Worm (Caenorhabditis elegans) whole organism, midembryonic: ENCODE data around the gene F58A6.1.

Experiments
- T22C8.4 ChIP-seq: fragments of 200-800 bp; sonication (Bioruptor generic); IDR thresholded peaks from 2 replicates; pipeline ENCODE4 v1.3.6; 2022; ENCODE audit warnings: missing genetic modification characterization, missing compliant biosample characterization
- cog-1 ChIP-seq: sonication (generic microtip); optimal IDR thresholded peaks from 2 replicates; lab custom pipeline; 2016; ENCODE audit warnings: missing genetic modification characterization, missing compliant biosample characterization
- flt-1 ChIP-seq: fragments of 200-800 bp; sonication (Bioruptor generic); IDR thresholded peaks from 2 replicates; pipeline ENCODE4 v1.3.6; 2022; ENCODE audit warnings: missing genetic modification characterization, missing compliant biosample characterization
- klf-2 ChIP-seq: fragments of 200-800 bp; sonication (Bioruptor generic); conservative IDR thresholded peaks from 2 replicates; pipeline ENCODE4 v1.3.6; 2022; ENCODE audit warnings: missing genetic modification reagents, missing genetic modification characterization, missing compliant biosample characterization
- med-1 ChIP-seq: sonication (generic microtip); optimal IDR thresholded peaks from 2 replicates; lab custom pipeline; 2017; ENCODE audit warnings: missing genetic modification characterization, mild to moderate bottlenecking, missing compliant biosample characterization, antibody characterized with exemption, missing genetic modification reagents; ENCODE audit not compliant: insufficient read depth
- ref-1 ChIP-seq: fragments of 200-800 bp; sonication (Bioruptor generic); conservative IDR thresholded peaks from 2 replicates; pipeline ENCODE4 v1.3.6; 2022; ENCODE audit warnings: missing genetic modification reagents, missing genetic modification characterization, missing compliant biosample characterization
- tab-1 ChIP-seq: fragments of 200-800 bp; sonication (Bioruptor generic); IDR thresholded peaks from 2 replicates; pipeline ENCODE4 v1.3.6; 2022; ENCODE audit warnings: missing genetic modification characterization, missing compliant biosample characterization
- ztf-23 ChIP-seq: fragments of 200-800 bp; sonication (Bioruptor generic); IDR thresholded peaks from 2 replicates; pipeline ENCODE4 v1.3.6; 2022; ENCODE audit warnings: missing genetic modification reagents, missing genetic modification characterization, missing compliant biosample characterization
- ztf-29 ChIP-seq: fragments of 200-800 bp; sonication (Bioruptor generic); IDR thresholded peaks from 2 replicates; pipeline ENCODE4 v1.3.6; 2022; ENCODE audit warnings: missing genetic modification reagents, missing genetic modification characterization, missing compliant biosample characterization

ce11 chrII:5171610-5172009, 28.9 kb downstream of the F58A6.1 start, which contains the start of gene C27D6.15:
- TF ChIP-seq cog-1 (tag; lab: Kevin White, UChicago) (no peak), klf-2 (GFP tag; lab: Robert Waterston, UW) (no peak), ztf-23 (GFP tag; lab: Robert Waterston, UW) (no peak), med-1 (GFP tag; lab: Kevin White, UChicago) (no peak), tab-1 (no peak), ref-1 (no peak), T22C8.4 (no peak), ztf-29 (GFP tag; lab: Robert Waterston, UW) (no peak), flt-1 (GFP tag; lab: Robert Waterston, UW) (no peak)
